Worm (Caenorhabditis elegans) whole organism, L4/young adult: ENCODE results near the gene srw-29.

ENCODE experiments used
- W03F9.2 ChIP-seq: fragments of 150-350 bp; optimal IDR thresholded peaks from 2 replicates; lab custom pipeline; 2014; ENCODE audit warnings: missing biosample characterization, missing genetic modification characterization
- dao-5 ChIP-seq: sonication (generic microtip); optimal IDR thresholded peaks from 2 replicates; lab custom pipeline; 2016; ENCODE audit warnings: missing genotype, missing genetic modification characterization, moderate library complexity, missing compliant biosample characterization
- him-1 ChIP-seq: sonication (generic microtip); optimal IDR thresholded peaks from 2 replicates; lab custom pipeline; 2016; ENCODE audit warnings: missing genotype, missing genetic modification reagents, missing genetic modification characterization, missing compliant biosample characterization

- TF ChIP-seq him-1 (tag; lab: Kevin White, UChicago) (no peak), dao-5 (tag; lab: Kevin White, UChicago) (no peak), W03F9.2 (tag; lab: Kevin White, UChicago) (no peak)
These were observed 30.7 kb upstream of the srw-29 start, which contains the start of gene str-14 for ce11 chrV:16455065-16455464.
